Worm (Caenorhabditis elegans) whole organism, young adult: ENCODE measurements around the gene F57H12.6.
A peak's percentile ranks its signal among the peaks of the same experiment; 100 is the strongest.

Experiments used
- B0019.2 ChIP-seq: fragments of 200-800 bp; sonication (Bioruptor generic); conservative IDR thresholded peaks from 2 replicates; pipeline ENCODE4 v1.3.6; 2022; ENCODE audit warnings: missing genetic modification reagents, missing genetic modification characterization, missing compliant biosample characterization
- C17E4.6 ChIP-seq: fragments of 200-800 bp; sonication (Bioruptor generic); IDR thresholded peaks from 2 replicates; pipeline ENCODE4 v1.3.6; 2022; ENCODE audit warnings: missing genetic modification reagents, missing genetic modification characterization, missing compliant biosample characterization
- F23B12.7 ChIP-seq: sonication (generic microtip); optimal IDR thresholded peaks from 2 replicates; lab custom pipeline; 2017; ENCODE audit warnings: missing genetic modification characterization, mild to moderate bottlenecking, missing compliant biosample characterization, antibody characterized with exemption, moderate library complexity; ENCODE audit not compliant: insufficient read depth
- F37B4.10 ChIP-seq: fragments of 200-800 bp; sonication (Bioruptor generic); IDR thresholded peaks from 2 replicates; pipeline ENCODE4 v1.3.6; 2022; ENCODE audit warnings: missing genetic modification characterization, missing compliant biosample characterization
- F49E8.2 ChIP-seq: sonication (generic microtip); optimal IDR thresholded peaks from 3 replicates; lab custom pipeline; 2017; ENCODE audit warnings: missing genetic modification characterization, mild to moderate bottlenecking, missing compliant biosample characterization, antibody characterized with exemption, moderate library complexity; ENCODE audit not compliant: insufficient read depth
- F52B5.7 ChIP-seq: sonication (generic microtip); optimal IDR thresholded peaks from 2 replicates; lab custom pipeline; 2016; ENCODE audit warnings: mild to moderate bottlenecking, missing genetic modification characterization, missing compliant biosample characterization
- F57C9.4 ChIP-seq: sonication (generic microtip); optimal IDR thresholded peaks from 2 replicates; lab custom pipeline; 2017; ENCODE audit warnings: mild to moderate bottlenecking, missing genetic modification characterization, missing compliant biosample characterization
- T26A5.8 ChIP-seq: sonication (generic microtip); optimal IDR thresholded peaks from 2 replicates; lab custom pipeline; 2016; ENCODE audit warnings: missing genetic modification characterization, missing compliant biosample characterization
- Y53F4B.3 ChIP-seq: fragments of 200-800 bp; sonication (Bioruptor generic); IDR thresholded peaks from 2 replicates; pipeline ENCODE4 v1.3.6; 2022; ENCODE audit warnings: missing genetic modification reagents, missing genetic modification characterization, missing compliant biosample characterization
- Y56A3A.18 ChIP-seq: fragments of 200-800 bp; sonication (Bioruptor generic); IDR thresholded peaks from 2 replicates; pipeline ENCODE4 v1.3.6; 2022; ENCODE audit warnings: missing genetic modification reagents, missing genetic modification characterization, missing compliant biosample characterization
- Y79H2A.3 ChIP-seq: fragments of 200-800 bp; sonication (Bioruptor generic); conservative IDR thresholded peaks from 2 replicates; pipeline ENCODE4 v1.3.6; 2022; ENCODE audit warnings: missing genetic modification reagents, missing genetic modification characterization, missing compliant biosample characterization
- akir-1 ChIP-seq: fragments of 200-800 bp; sonication (Bioruptor generic); optimal IDR thresholded peaks from 2 replicates; lab custom pipeline; 2018; ENCODE audit warnings: mild to moderate bottlenecking, missing genetic modification characterization, moderate library complexity, missing compliant biosample characterization
- aptf-3 ChIP-seq: fragments of 200-800 bp; sonication (Bioruptor generic); IDR thresholded peaks from 2 replicates; pipeline ENCODE4 v1.3.6; 2022; ENCODE audit warnings: missing genetic modification characterization, missing compliant biosample characterization
- attf-3 ChIP-seq: fragments of 200-800 bp; sonication (Bioruptor generic); conservative IDR thresholded peaks from 2 replicates; pipeline ENCODE4 v1.3.6; 2022; ENCODE audit warnings: missing genetic modification reagents, missing genetic modification characterization, missing compliant biosample characterization
- bed-1 ChIP-seq: fragments of 200-800 bp; sonication (Bioruptor generic); IDR thresholded peaks from 2 replicates; pipeline ENCODE4 v1.3.6; 2022; ENCODE audit warnings: missing genetic modification reagents, missing genetic modification characterization, missing compliant biosample characterization
- ccch-3 ChIP-seq: fragments of 200-800 bp; sonication (Bioruptor generic); optimal IDR thresholded peaks from 2 replicates; lab custom pipeline; 2018; ENCODE audit warnings: mild to moderate bottlenecking, missing genetic modification characterization, missing compliant biosample characterization
- cebp-2 ChIP-seq: fragments of 200-800 bp; sonication (Bioruptor generic); IDR thresholded peaks from 2 replicates; pipeline ENCODE4 v1.3.6; 2022; ENCODE audit warnings: missing genetic modification characterization, missing compliant biosample characterization
- ceh-58 ChIP-seq: fragments of 200-800 bp; sonication (Bioruptor generic); IDR thresholded peaks from 2 replicates; pipeline ENCODE4 v1.3.6; 2022; ENCODE audit warnings: missing genetic modification characterization, missing compliant biosample characterization
- ceh-91 ChIP-seq: fragments of 200-800 bp; sonication (Bioruptor generic); IDR thresholded peaks from 2 replicates; pipeline ENCODE4 v1.3.6; 2022; ENCODE audit warnings: missing genetic modification reagents, missing genetic modification characterization, missing compliant biosample characterization
- egl-18 ChIP-seq: fragments of 200-800 bp; sonication (Bioruptor generic); IDR thresholded peaks from 2 replicates; pipeline ENCODE4 v1.3.6; 2022; ENCODE audit warnings: missing genetic modification reagents, missing genetic modification characterization, missing compliant biosample characterization
- egl-44 ChIP-seq: fragments of 200-800 bp; sonication (Bioruptor generic); IDR thresholded peaks from 2 replicates; pipeline ENCODE4 v1.3.6; 2022; ENCODE audit warnings: missing genetic modification reagents, missing genetic modification characterization, missing compliant biosample characterization
- egrh-3 ChIP-seq: fragments of 200-800 bp; sonication (Bioruptor generic); IDR thresholded peaks from 2 replicates; pipeline ENCODE4 v1.3.6; 2022; ENCODE audit warnings: missing genetic modification reagents, missing genetic modification characterization, missing compliant biosample characterization
- fkh-3 ChIP-seq: sonication (generic microtip); optimal IDR thresholded peaks from 2 replicates; lab custom pipeline; 2016; ENCODE audit warnings: mild to moderate bottlenecking, missing genetic modification characterization, missing compliant biosample characterization
- gei-17 ChIP-seq: fragments of 200-800 bp; sonication (Bioruptor generic); optimal IDR thresholded peaks from 2 replicates; lab custom pipeline; 2018; ENCODE audit warnings: mild to moderate bottlenecking, missing genetic modification characterization, missing compliant biosample characterization
- hlh-12 ChIP-seq: sonication (generic microtip); optimal IDR thresholded peaks from 2 replicates; lab custom pipeline; 2016; ENCODE audit warnings: missing genetic modification characterization, missing compliant biosample characterization
- hlh-26 ChIP-seq: fragments of 200-800 bp; sonication (Bioruptor generic); conservative IDR thresholded peaks from 2 replicates; pipeline ENCODE4 v1.3.6; 2022; ENCODE audit warnings: missing genetic modification reagents, missing genetic modification characterization, missing compliant biosample characterization
- hmg-1.2 ChIP-seq: fragments of 200-800 bp; sonication (Bioruptor generic); IDR thresholded peaks from 2 replicates; pipeline ENCODE4 v1.3.6; 2022; ENCODE audit warnings: missing genetic modification reagents, missing genetic modification characterization, missing compliant biosample characterization
- hmg-20 ChIP-seq: fragments of 200-800 bp; sonication (Bioruptor generic); IDR thresholded peaks from 2 replicates; pipeline ENCODE4 v1.3.6; 2022; ENCODE audit warnings: missing genetic modification reagents, missing genetic modification characterization, missing compliant biosample characterization
- hrde-1 ChIP-seq: sonication (generic microtip); optimal IDR thresholded peaks from 2 replicates; lab custom pipeline; 2016; ENCODE audit warnings: missing genetic modification characterization, mild to moderate bottlenecking, missing compliant biosample characterization, moderate library complexity, missing genotype, missing genetic modification reagents, borderline replicate concordance
- lin-26 ChIP-seq: fragments of 200-800 bp; sonication (Bioruptor generic); IDR thresholded peaks from 2 replicates; pipeline ENCODE4 v1.3.6; 2022; ENCODE audit warnings: missing genetic modification reagents, missing genetic modification characterization, missing compliant biosample characterization
- lin-35 ChIP-seq, 3 experiments: fragments of 150-350 bp in 2 of 3; sonication (generic microtip) in 1 of 3; optimal IDR thresholded peaks; 2 replicates each; lab custom pipeline; 2014 to 2018; ENCODE audit warnings: missing biosample characterization in 3 of 3, missing genetic modification characterization in 3 of 3, missing genetic modification reagents in 3 of 3
- madf-6 ChIP-seq: fragments of 200-800 bp; sonication (Bioruptor generic); IDR thresholded peaks from 2 replicates; pipeline ENCODE4 v1.3.6; 2022; ENCODE audit warnings: missing genetic modification reagents, missing genetic modification characterization, missing compliant biosample characterization
- madf-8 ChIP-seq: fragments of 200-800 bp; sonication (Bioruptor generic); conservative IDR thresholded peaks from 2 replicates; pipeline ENCODE4 v1.3.6; 2022; ENCODE audit warnings: missing genetic modification reagents, missing genetic modification characterization, missing compliant biosample characterization
- mes-4 ChIP-seq: sonication (generic microtip); optimal IDR thresholded peaks from 2 replicates; lab custom pipeline; 2016; ENCODE audit warnings: missing genotype, missing genetic modification characterization, missing compliant biosample characterization
- nfya-1 ChIP-seq: sonication (generic microtip); optimal IDR thresholded peaks from 2 replicates; lab custom pipeline; 2017; ENCODE audit warnings: antibody characterized with exemption, missing compliant biosample characterization, missing genetic modification characterization, borderline replicate concordance; ENCODE audit not compliant: insufficient read depth
- nhr-120 ChIP-seq: fragments of 200-800 bp; sonication (Bioruptor generic); IDR thresholded peaks from 2 replicates; pipeline ENCODE4 v1.3.6; 2022; ENCODE audit warnings: missing genetic modification characterization, missing compliant biosample characterization
- nhr-179 ChIP-seq: sonication (generic microtip); optimal IDR thresholded peaks from 2 replicates; lab custom pipeline; 2016; ENCODE audit warnings: mild to moderate bottlenecking, missing genetic modification characterization, missing compliant biosample characterization
- nhr-27 ChIP-seq: fragments of 200-800 bp; sonication (Bioruptor generic); optimal IDR thresholded peaks from 2 replicates; lab custom pipeline; 2018; ENCODE audit warnings: mild to moderate bottlenecking, missing genetic modification characterization, moderate library complexity, missing compliant biosample characterization
- pbrm-1 ChIP-seq: fragments of 200-800 bp; sonication (Bioruptor generic); IDR thresholded peaks from 2 replicates; pipeline ENCODE4 v1.3.6; 2022; ENCODE audit warnings: missing genetic modification reagents, missing genetic modification characterization, missing compliant biosample characterization
- rec-8 ChIP-seq, 2 experiments: sonication (generic microtip); optimal IDR thresholded peaks; 2 replicates each; lab custom pipeline; 2016; ENCODE audit warnings: mild to moderate bottlenecking in 2 of 2, missing genetic modification characterization in 2 of 2, missing genetic modification reagents in 2 of 2, missing genotype in 2 of 2, missing biosample characterization in 1 of 2, missing compliant biosample characterization in 1 of 2, moderate library complexity in 1 of 2
- rpc-1 ChIP-seq, 2 experiments: fragments of 150-350 bp in 1 of 2; sonication (generic microtip) in 1 of 2; optimal IDR thresholded peaks; 2 replicates each; lab custom pipeline; 2014 to 2018; ENCODE audit warnings: missing biosample characterization in 1 of 2, missing genetic modification characterization in 1 of 2, missing genetic modification reagents in 1 of 2, missing genotype in 1 of 2
- sdz-38 ChIP-seq: sonication (generic microtip); optimal IDR thresholded peaks from 2 replicates; lab custom pipeline; 2016; ENCODE audit warnings: missing genotype, missing genetic modification characterization, missing compliant biosample characterization
- snpc-4 ChIP-seq, 5 experiments: fragments of 150-350 bp in 1 of 5; sonication (generic microtip) in 4 of 5; optimal IDR thresholded peaks; 2 replicates each; lab custom pipeline; 2014 to 2018; ENCODE audit warnings: missing genetic modification characterization in 5 of 5, missing biosample characterization in 3 of 5, antibody characterized with exemption in 2 of 5, mild to moderate bottlenecking in 2 of 5, missing compliant biosample characterization in 2 of 5, missing genotype in 2 of 5, moderate library complexity in 2 of 5, missing genetic modification reagents in 1 of 5
- tbx-9 ChIP-seq: sonication (generic microtip); optimal IDR thresholded peaks from 2 replicates; lab custom pipeline; 2016; ENCODE audit warnings: borderline replicate concordance, missing genetic modification characterization, inconsistent platforms, missing compliant biosample characterization
- tlf-1 ChIP-seq: fragments of 200-800 bp; sonication (Bioruptor generic); optimal IDR thresholded peaks from 2 replicates; lab custom pipeline; 2018; ENCODE audit warnings: mild to moderate bottlenecking, missing genetic modification characterization, missing compliant biosample characterization
- unc-62 ChIP-seq: fragments of 150-350 bp; optimal IDR thresholded peaks from 2 replicates; lab custom pipeline; 2014; ENCODE audit warnings: missing biosample characterization, missing genetic modification reagents, missing genetic modification characterization
- ztf-18 ChIP-seq: sonication (generic microtip); optimal IDR thresholded peaks from 2 replicates; lab custom pipeline; 2016; ENCODE audit warnings: missing genotype, mild to moderate bottlenecking, missing genetic modification characterization, missing compliant biosample characterization
- ztf-26 ChIP-seq: sonication (generic microtip); optimal IDR thresholded peaks from 2 replicates; lab custom pipeline; 2017; ENCODE audit warnings: missing genetic modification characterization, missing compliant biosample characterization

Gene F57H12.6

DNA sequence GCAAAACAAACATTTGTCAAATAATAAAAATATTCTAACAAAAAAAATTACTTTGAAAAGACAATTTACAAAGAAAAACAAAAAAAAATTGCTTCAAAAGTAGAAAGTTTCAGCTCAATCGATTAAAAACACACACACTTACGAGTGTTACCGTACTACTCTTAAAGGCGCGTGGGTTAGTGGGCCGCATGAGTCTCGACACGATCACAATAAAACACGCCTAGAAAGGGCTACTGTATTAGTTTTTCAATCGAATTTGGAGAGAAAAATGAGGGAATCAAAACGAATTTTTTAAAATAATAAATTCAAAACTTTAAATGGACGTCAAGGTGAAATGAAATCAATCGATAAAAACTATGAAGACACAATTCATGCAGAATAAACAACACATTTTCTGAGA is 34.4 kb upstream of the F57H12.6 start:
- no peak for TF ChIP-seq nhr-120 (GFP tag; lab: Robert Waterston, UW)
- TF ChIP-seq madf-6 (GFP tag; lab: Robert Waterston, UW), result peak; percentile 96
- no peak for TF ChIP-seq ztf-26 (tag; lab: Kevin White, UChicago)
- no peak for TF ChIP-seq Y53F4B.3 (GFP tag; lab: Robert Waterston, UW)
- TF ChIP-seq lin-35 (GFP tag; optimal IDR thresholded peaks at IDR 0.05; lab: Kevin White, UChicago), result no peak
- peak; percentile 46; the same call in 1 of the 2 replicates for TF ChIP-seq pbrm-1
- no peak for TF ChIP-seq ceh-58
- TF ChIP-seq F49E8.2, result peak; percentile 34
- TF ChIP-seq sdz-38 (tag; lab: Kevin White, UChicago), result no peak
- no peak for TF ChIP-seq nhr-27 (tag; lab: Kevin White, UChicago)
- no peak for TF ChIP-seq bed-1 (GFP tag; lab: Robert Waterston, UW)
- no peak for TF ChIP-seq akir-1 (GFP tag; lab: Kevin White, UChicago)
- TF ChIP-seq B0019.2 (GFP tag; lab: Robert Waterston, UW), result no peak
- no peak for TF ChIP-seq F23B12.7
- no peak for TF ChIP-seq rec-8 (tag; optimal IDR thresholded peaks at IDR 0.05; lab: Kevin White, UChicago)
- TF ChIP-seq ceh-91, result no peak
- no peak for TF ChIP-seq F37B4.10 (GFP tag; lab: Robert Waterston, UW)
- no peak for TF ChIP-seq tlf-1 (GFP tag; lab: Kevin White, UChicago)
- no peak for TF ChIP-seq Y56A3A.18
- no peak for TF ChIP-seq cebp-2 (GFP tag; lab: Robert Waterston, UW)
- TF ChIP-seq hlh-12 (tag; lab: Kevin White, UChicago), result no peak
- TF ChIP-seq unc-62 (GFP tag; lab: Kevin White, UChicago), result no peak
- no peak for TF ChIP-seq F52B5.7 (tag; lab: Kevin White, UChicago)
- no peak for TF ChIP-seq hmg-20 (GFP tag; lab: Robert Waterston, UW)
- TF ChIP-seq rpc-1 (optimal IDR thresholded peaks at IDR 0.05; lab: Kevin White, UChicago), result no peak
- no peak for TF ChIP-seq rpc-1 (tag; optimal IDR thresholded peaks at IDR 0.05; lab: Kevin White, UChicago)
- TF ChIP-seq C17E4.6 (GFP tag; lab: Robert Waterston, UW), result no peak
- no peak for TF ChIP-seq hlh-26
- TF ChIP-seq hrde-1 (tag; lab: Kevin White, UChicago), result no peak
- TF ChIP-seq aptf-3 (GFP tag; lab: Robert Waterston, UW), result no peak
- TF ChIP-seq egrh-3 (GFP tag; lab: Robert Waterston, UW), result no peak
- TF ChIP-seq T26A5.8 (tag; lab: Kevin White, UChicago), result no peak
- no peak for TF ChIP-seq nhr-179 (tag; lab: Kevin White, UChicago)
- TF ChIP-seq F57C9.4, result no peak
- TF ChIP-seq snpc-4 (GFP tag; optimal IDR thresholded peaks at IDR 0.05; lab: Kevin White, UChicago), result no peak
- peak in 2 of 4 experiments; percentile 12 to 45 for TF ChIP-seq snpc-4 (tag; optimal IDR thresholded peaks at IDR 0.05; lab: Kevin White, UChicago)
- TF ChIP-seq fkh-3 (tag; lab: Kevin White, UChicago), result no peak
- TF ChIP-seq madf-8 (GFP tag; lab: Robert Waterston, UW), result peak; percentile 97
- no peak for TF ChIP-seq egl-44
- TF ChIP-seq hmg-1.2 (GFP tag; lab: Robert Waterston, UW), result no peak
- no peak for TF ChIP-seq mes-4
- TF ChIP-seq ccch-3, result no peak
- no peak for TF ChIP-seq nfya-1 (tag; lab: Kevin White, UChicago)
- no peak for TF ChIP-seq Y79H2A.3 (GFP tag; lab: Robert Waterston, UW)
- TF ChIP-seq lin-26 (GFP tag; lab: Robert Waterston, UW), result no peak
- TF ChIP-seq egl-18 (GFP tag; lab: Robert Waterston, UW), result no peak
- no peak for TF ChIP-seq tbx-9
- no peak for TF ChIP-seq ztf-18 (tag; lab: Kevin White, UChicago)
- TF ChIP-seq attf-3, result no peak
- no peak for TF ChIP-seq gei-17 (GFP tag; lab: Kevin White, UChicago)
